Comparison of ENCODE assay signal across 1 fruit fly cellular context in genomic region chr3R:25262322-25262761, dm6.
A peak's percentile ranks its signal among the peaks of the same experiment; 100 is the strongest.
TF ChIP-seq lines count a peak whose summit lies in the region.

Gene Kdsr, minus strand, starts transcription at chr3R:25262498.
Gene CG11858, plus strand, starts transcription at chr3R:25262741.

TF ChIP-seq in whole organism, embryonic, 481 proteins besides CTCF, POLR2A, EP300 and RAD21 (continued from another document and continues in another):
- TF ChIP-seq Mrtf (GFP tag; IDR thresholded peaks at IDR 0.05; lab: Robert Waterston, UW) (no peak), CG8478 (optimal IDR thresholded peaks at IDR 0.05; lab: Kevin White, UChicago) (no peak), CG13296 (GFP tag; optimal IDR thresholded peaks at IDR 0.05; lab: Kevin White, UChicago) (peak; percentile 56), sr (GFP tag; IDR thresholded peaks at IDR 0.05; lab: Robert Waterston, UW) (no peak), bcd (GFP tag; optimal IDR thresholded peaks at IDR 0.05; lab: Kevin White, UChicago) (no peak), fd96Cb (tag; optimal IDR thresholded peaks at IDR 0.05; lab: Kevin White, UChicago) (peak; percentile 45), Atf3 (GFP tag; optimal IDR thresholded peaks at IDR 0.05; lab: Kevin White, UChicago) (peak; percentile 53), abd-A (tag; optimal IDR thresholded peaks at IDR 0.05; lab: Kevin White, UChicago) (no peak), ranshi (GFP tag; IDR thresholded peaks at IDR 0.05; lab: Robert Waterston, UW) (peak; percentile 54; the same call in 1 of the 2 replicates), CG6689 (GFP tag; IDR thresholded peaks at IDR 0.05; lab: Robert Waterston, UW) (peak; percentile 63), sima (GFP tag; optimal IDR thresholded peaks at IDR 0.05; lab: Kevin White, UChicago) (no peak), CG10979 (tag; optimal IDR thresholded peaks at IDR 0.05; lab: Kevin White, UChicago) (peak; percentile 53), Oli (tag; optimal IDR thresholded peaks at IDR 0.05; lab: Kevin White, UChicago) (peak; percentile 46), CG33213 (GFP tag; optimal IDR thresholded peaks at IDR 0.05; lab: Kevin White, UChicago) (peak; percentile 51), CG8944 (GFP tag; optimal IDR thresholded peaks at IDR 0.05; lab: Kevin White, UChicago) (peak; percentile 28), CG6683 (GFP tag; optimal IDR thresholded peaks at IDR 0.05; lab: Kevin White, UChicago) (peak; percentile 32), CG9609 (GFP tag; optimal IDR thresholded peaks at IDR 0.05; lab: Kevin White, UChicago) (peak; percentile 26), gce (GFP tag; IDR thresholded peaks at IDR 0.05; lab: Robert Waterston, UW) (no peak), CG14441 (GFP tag; IDR thresholded peaks at IDR 0.05; lab: Robert Waterston, UW) (peak; percentile 72), CG31441 (GFP tag; IDR thresholded peaks at IDR 0.05; lab: Robert Waterston, UW) (no peak; the same call in 1 of the 2 replicates), p53 (GFP tag; optimal IDR thresholded peaks at IDR 0.05; lab: Kevin White, UChicago) (no peak), lola (GFP tag; optimal IDR thresholded peaks at IDR 0.05; lab: Kevin White, UChicago) (peak in 1 of 3 experiments; percentile 53), maf-S (GFP tag; optimal IDR thresholded peaks at IDR 0.05; lab: Kevin White, UChicago) (peak; percentile 40), CG1792 (GFP tag; optimal IDR thresholded peaks at IDR 0.05; lab: Kevin White, UChicago) (peak; percentile 40), bbx (GFP tag; IDR thresholded peaks at IDR 0.05; lab: Robert Waterston, UW; ENCODE audit: partially characterized antibody) (no peak), Ets65A (GFP tag; lab: Kevin White, UChicago) (peak; percentile 94), CG12391 (tag; optimal IDR thresholded peaks at IDR 0.05; lab: Kevin White, UChicago) (peak; percentile 79), danr (GFP tag; IDR thresholded peaks at IDR 0.05; lab: Robert Waterston, UW) (peak; percentile 58; the same call in 1 of the 2 replicates), CG8089 (GFP tag; optimal IDR thresholded peaks at IDR 0.05; lab: Kevin White, UChicago) (no peak), Stat92E (GFP tag; optimal IDR thresholded peaks at IDR 0.05; lab: Kevin White, UChicago) (no peak), CG2202 (tag; optimal IDR thresholded peaks at IDR 0.05; lab: Kevin White, UChicago) (peak; percentile 7), CG18599 (GFP tag; optimal IDR thresholded peaks at IDR 0.05; lab: Kevin White, UChicago) (no peak), CG17829 (tag; optimal IDR thresholded peaks at IDR 0.05; lab: Kevin White, UChicago) (peak; percentile 56), trem (tag; optimal IDR thresholded peaks at IDR 0.05; lab: Kevin White, UChicago) (peak; percentile 38), salm (tag; optimal IDR thresholded peaks at IDR 0.05; lab: Kevin White, UChicago) (no peak), CG16813 (GFP tag; IDR thresholded peaks at IDR 0.05; lab: Robert Waterston, UW; ENCODE audit: partially characterized antibody) (no peak), Rx (GFP tag; IDR thresholded peaks at IDR 0.05; lab: Robert Waterston, UW) (peak; percentile 50), CG9727 (GFP tag; optimal IDR thresholded peaks at IDR 0.05; lab: Kevin White, UChicago) (peak; percentile 53), Side (GFP tag; optimal IDR thresholded peaks at IDR 0.05; lab: Kevin White, UChicago) (peak; percentile 3), HmgD (GFP tag; optimal IDR thresholded peaks at IDR 0.05; lab: Kevin White, UChicago) (no peak), Poxn (GFP tag; IDR thresholded peaks at IDR 0.05; lab: Robert Waterston, UW) (no peak), dpn (GFP tag; optimal IDR thresholded peaks at IDR 0.05; lab: Kevin White, UChicago) (peak; percentile 56 to 57), CG30403 (GFP tag; optimal IDR thresholded peaks at IDR 0.05; lab: Kevin White, UChicago) (peak; percentile 82), ci (GFP tag; IDR thresholded peaks at IDR 0.05; lab: Robert Waterston, UW) (peak; percentile 47), so (GFP tag; IDR thresholded peaks at IDR 0.05; lab: Robert Waterston, UW) (no peak), CG10209 (GFP tag; optimal IDR thresholded peaks at IDR 0.05; lab: Kevin White, UChicago) (peak; percentile 38), CG18011 (GFP tag; optimal IDR thresholded peaks at IDR 0.05; lab: Kevin White, UChicago) (peak; percentile 37), Fer2 (tag; optimal IDR thresholded peaks at IDR 0.05; lab: Kevin White, UChicago) (peak; percentile 21), zfh1 (GFP tag; IDR thresholded peaks at IDR 0.05; lab: Robert Waterston, UW) (peak; percentile 77), CG16815 (GFP tag; optimal IDR thresholded peaks at IDR 0.05; lab: Kevin White, UChicago) (peak; percentile 13), slou (GFP tag; optimal IDR thresholded peaks at IDR 0.05; lab: Kevin White, UChicago) (no peak), CG7271 (tag; optimal IDR thresholded peaks at IDR 0.05; lab: Kevin White, UChicago) (no peak), ac (GFP tag; optimal IDR thresholded peaks at IDR 0.05; lab: Kevin White, UChicago) (no peak), ttk (GFP tag; IDR thresholded peaks at IDR 0.05; lab: Robert Waterston, UW) (peak; percentile 43; the same call in 1 of the 2 replicates), CG18476 (GFP tag; optimal IDR thresholded peaks at IDR 0.05; lab: Kevin White, UChicago) (peak; percentile 71), Hr39 (optimal IDR thresholded peaks at IDR 0.05; lab: Kevin White, UChicago) (no peak), stc (GFP tag; IDR thresholded peaks at IDR 0.05; lab: Robert Waterston, UW) (0 out of 2 replicates have a peak, but pooled peaks have one; percentile 10), Ptx1 (GFP tag; IDR thresholded peaks at IDR 0.05; lab: Robert Waterston, UW) (peak; percentile 81), nerfin-1 (tag; optimal IDR thresholded peaks at IDR 0.05; lab: Kevin White, UChicago) (peak; percentile 28), CG14965 (GFP tag; optimal IDR thresholded peaks at IDR 0.05; lab: Kevin White, UChicago; ENCODE audit: borderline replicate concordance) (no peak), CG12236 (GFP tag; optimal IDR thresholded peaks at IDR 0.05; lab: Kevin White, UChicago) (no peak), ap (GFP tag; IDR thresholded peaks at IDR 0.05; lab: Robert Waterston, UW) (no peak), ase (GFP tag; IDR thresholded peaks at IDR 0.05; lab: Robert Waterston, UW) (peak; percentile 45; the same call in 1 of the 3 replicates), shn (GFP tag; optimal IDR thresholded peaks at IDR 0.05; lab: Kevin White, UChicago) (peak; percentile 59), CG4854 (GFP tag; optimal IDR thresholded peaks at IDR 0.05; lab: Kevin White, UChicago) (peak; percentile 55), tna (GFP tag; IDR thresholded peaks at IDR 0.05; lab: Robert Waterston, UW; ENCODE audit: partially characterized antibody) (no peak), CG2889 (GFP tag; IDR thresholded peaks at IDR 0.05; lab: Robert Waterston, UW) (peak; percentile 72), CG1529 (GFP tag; optimal IDR thresholded peaks at IDR 0.05; lab: Kevin White, UChicago) (no peak), NC2α (GFP tag; optimal IDR thresholded peaks at IDR 0.05; lab: Kevin White, UChicago) (no peak), CG10366 (GFP tag; IDR thresholded peaks at IDR 0.05; lab: Robert Waterston, UW) (peak; percentile 52), Atf6 (GFP tag; IDR thresholded peaks at IDR 0.05; lab: Robert Waterston, UW) (peak; percentile 69), CG4360 (GFP tag; IDR thresholded peaks at IDR 0.05; lab: Robert Waterston, UW) (no peak), CG15601 (tag; optimal IDR thresholded peaks at IDR 0.05; lab: Kevin White, UChicago) (peak; percentile 56), CG6272 (GFP tag; IDR thresholded peaks at IDR 0.05; lab: Robert Waterston, UW) (peak; percentile 32; the same call in 1 of the 2 replicates), CG32767 (GFP tag; IDR thresholded peaks at IDR 0.05; lab: Robert Waterston, UW) (peak; percentile 23; the same call in 1 of the 2 replicates), btn (GFP tag; optimal IDR thresholded peaks at IDR 0.05; lab: Kevin White, UChicago) (no peak), tap (tag; optimal IDR thresholded peaks at IDR 0.05; lab: Kevin White, UChicago) (no peak), CG12104 (GFP tag; optimal IDR thresholded peaks at IDR 0.05; lab: Kevin White, UChicago) (peak; percentile 32), CG6813 (GFP tag; optimal IDR thresholded peaks at IDR 0.05; lab: Kevin White, UChicago) (no peak), C15 (GFP tag; IDR thresholded peaks at IDR 0.05; lab: Robert Waterston, UW) (no peak), CG31365 (tag; optimal IDR thresholded peaks at IDR 0.05; lab: Kevin White, UChicago) (no peak), CG2875 (GFP tag; optimal IDR thresholded peaks at IDR 0.05; lab: Kevin White, UChicago) (no peak), chm (GFP tag; IDR thresholded peaks at IDR 0.05; lab: Robert Waterston, UW) (0 out of 2 replicates have a peak, but pooled peaks have one; percentile 5), vfl (GFP tag; optimal IDR thresholded peaks at IDR 0.05; lab: Kevin White, UChicago) (peak; percentile 3), exex (tag; optimal IDR thresholded peaks at IDR 0.05; lab: Kevin White, UChicago) (peak; percentile 63), kah (GFP tag; optimal IDR thresholded peaks at IDR 0.05; lab: Kevin White, UChicago) (peak; percentile 1), Hmr (GFP tag; optimal IDR thresholded peaks at IDR 0.05; lab: Kevin White, UChicago) (peak; percentile 67), Deaf1 (tag; optimal IDR thresholded peaks at IDR 0.05; lab: Kevin White, UChicago) (no peak), NfI (GFP tag; optimal IDR thresholded peaks at IDR 0.05; lab: Kevin White, UChicago) (peak; percentile 40), Bgb (GFP tag; IDR thresholded peaks at IDR 0.05; lab: Robert Waterston, UW; ENCODE audit: partially characterized antibody) (no peak), peb (GFP tag; IDR thresholded peaks at IDR 0.05; lab: Robert Waterston, UW) (peak; percentile 47; the same call in 1 of the 2 replicates), CG2712 (tag; optimal IDR thresholded peaks at IDR 0.05; lab: Kevin White, UChicago) (peak; percentile 82), CG11504 (tag; optimal IDR thresholded peaks at IDR 0.05; lab: Kevin White, UChicago) (no peak), sug (tag; optimal IDR thresholded peaks at IDR 0.05; lab: Kevin White, UChicago) (peak; percentile 70), CG10267 (tag; optimal IDR thresholded peaks at IDR 0.05; lab: Kevin White, UChicago) (peak; percentile 63), Med (GFP tag; lab: Kevin White, UChicago) (peak; percentile 95), CG7928 (GFP tag; optimal IDR thresholded peaks at IDR 0.05; lab: Kevin White, UChicago) (no peak), CG4707 (GFP tag; optimal IDR thresholded peaks at IDR 0.05; lab: Kevin White, UChicago) (no peak), CHES-1-like (GFP tag; optimal IDR thresholded peaks at IDR 0.05; lab: Kevin White, UChicago) (peak; percentile 41), bsh (GFP tag; optimal IDR thresholded peaks at IDR 0.05; lab: Kevin White, UChicago) (peak in 1 of 2 experiments; percentile 68), zen (tag; optimal IDR thresholded peaks at IDR 0.05; lab: Kevin White, UChicago) (peak; percentile 51), CG10462 (GFP tag; optimal IDR thresholded peaks at IDR 0.05; lab: Kevin White, UChicago) (peak; percentile 19), br (optimal IDR thresholded peaks at IDR 0.05; lab: Kevin White, UChicago) (no peak), CG9215 (GFP tag; IDR thresholded peaks at IDR 0.05; lab: Robert Waterston, UW) (peak; percentile 59), gsb-n (tag; optimal IDR thresholded peaks at IDR 0.05; lab: Kevin White, UChicago) (no peak), lov (optimal IDR thresholded peaks at IDR 0.05; lab: Kevin White, UChicago) (no peak), lov (GFP tag; IDR thresholded peaks at IDR 0.05; lab: Robert Waterston, UW) (0 out of 3 replicates have a peak, but pooled peaks have one; percentile 63), CG10959 (GFP tag; IDR thresholded peaks at IDR 0.05; lab: Robert Waterston, UW) (0 out of 2 replicates have a peak, but pooled peaks have one; percentile 34), CG11723 (GFP tag; optimal IDR thresholded peaks at IDR 0.05; lab: Kevin White, UChicago) (no peak), PHDP (tag; optimal IDR thresholded peaks at IDR 0.05; lab: Kevin White, UChicago) (peak; percentile 75), CG3065 (GFP tag; optimal IDR thresholded peaks at IDR 0.05; lab: Kevin White, UChicago) (no peak), corto (GFP tag; optimal IDR thresholded peaks at IDR 0.05; lab: Kevin White, UChicago) (no peak), CG8765 (GFP tag; IDR thresholded peaks at IDR 0.05; lab: Robert Waterston, UW) (peak; percentile 53), CG10274 (GFP tag; optimal IDR thresholded peaks at IDR 0.05; lab: Kevin White, UChicago) (no peak), CG11085 (GFP tag; IDR thresholded peaks at IDR 0.05; lab: Robert Waterston, UW) (no peak), Tbp (GFP tag; optimal IDR thresholded peaks at IDR 0.05; lab: Kevin White, UChicago) (no peak), Adf1 (GFP tag; IDR thresholded peaks at IDR 0.05; lab: Robert Waterston, UW) (peak; percentile 54), fru (optimal IDR thresholded peaks at IDR 0.05; lab: Kevin White, UChicago) (no peak), inv (GFP tag; IDR thresholded peaks at IDR 0.05; lab: Robert Waterston, UW; ENCODE audit: partially characterized antibody) (no peak), z (GFP tag; IDR thresholded peaks at IDR 0.05; lab: Robert Waterston, UW) (0 out of 3 replicates have a peak, but pooled peaks have one; percentile 29), pan (optimal IDR thresholded peaks at IDR 0.05; lab: Kevin White, UChicago) (no peak), pan (GFP tag; optimal IDR thresholded peaks at IDR 0.05 in 1 of 2, IDR thresholded peaks at IDR 0.05 in 1 of 2) (peak in 1 of 2 experiments; percentile 64), NC2β (GFP tag; optimal IDR thresholded peaks at IDR 0.05; lab: Kevin White, UChicago) (peak; percentile 46), CG1024 (GFP tag; IDR thresholded peaks at IDR 0.05; lab: Robert Waterston, UW) (no peak), Chrac-16 (GFP tag; optimal IDR thresholded peaks at IDR 0.05; lab: Kevin White, UChicago) (peak; percentile 58), Asciz (GFP tag; optimal IDR thresholded peaks at IDR 0.05; lab: Kevin White, UChicago) (no peak), E2f2 (GFP tag; IDR thresholded peaks at IDR 0.05; lab: Robert Waterston, UW) (peak; percentile 56; the same call in 1 of the 2 replicates), hth (optimal IDR thresholded peaks at IDR 0.05; lab: Kevin White, UChicago) (no peak), Vsx1 (GFP tag; optimal IDR thresholded peaks at IDR 0.05; lab: Kevin White, UChicago) (no peak), CG4424 (GFP tag; optimal IDR thresholded peaks at IDR 0.05; lab: Kevin White, UChicago) (peak; percentile 56), run (tag; optimal IDR thresholded peaks at IDR 0.05; lab: Kevin White, UChicago) (peak; percentile 2), Dref (GFP tag; IDR thresholded peaks at IDR 0.05; lab: Robert Waterston, UW) (peak; percentile 51)
